Fruit fly (Drosophila melanogaster) whole organism, embryonic: ENCODE results near the gene ham.

ENCODE experiments used
- Adf1 ChIP-seq: fragments of 200-800 bp; sonication (Bioruptor generic); IDR thresholded peaks from 2 replicates; pipeline ENCODE4 v1.3.6; 2022; ENCODE audit warnings: missing biosample characterization, missing genetic modification characterization
- Awh ChIP-seq: fragments of 200-800 bp; sonication (Bioruptor generic); IDR thresholded peaks from 2 replicates; pipeline ENCODE4, ENCODE4 v1.3.6; 2022; ENCODE audit warnings: missing biosample characterization, missing genetic modification characterization
- CG10462 ChIP-seq: fragments of 200-800 bp; sonication (Bioruptor generic); optimal IDR thresholded peaks from 2 replicates; lab custom pipeline; 2016; ENCODE audit warnings: missing biosample characterization, missing genetic modification characterization
- CG12071 ChIP-seq: fragments of 200-800 bp; sonication (Bioruptor generic); optimal IDR thresholded peaks from 3 replicates; lab custom pipeline; 2018; ENCODE audit warnings: missing biosample characterization, mild to moderate bottlenecking, missing genetic modification characterization
- CG12219 ChIP-seq: fragments of 200-800 bp; sonication (Bioruptor generic); optimal IDR thresholded peaks from 3 replicates; lab custom pipeline; 2018; ENCODE audit warnings: missing biosample characterization, mild to moderate bottlenecking, missing genetic modification characterization
- CG13624 ChIP-seq: fragments of 200-800 bp; sonication (Bioruptor generic); optimal IDR thresholded peaks from 2 replicates; lab custom pipeline; 2016; ENCODE audit warnings: missing biosample characterization, missing genetic modification characterization
- CG15011 ChIP-seq: fragments of 200-800 bp; sonication (Bioruptor generic); optimal IDR thresholded peaks from 3 replicates; lab custom pipeline; 2018; ENCODE audit warnings: missing biosample characterization, mild to moderate bottlenecking, missing genetic modification characterization
- CG1529 ChIP-seq: fragments of 200-800 bp; sonication (Bioruptor generic); optimal IDR thresholded peaks from 3 replicates; lab custom pipeline; 2018; ENCODE audit warnings: missing biosample characterization, missing genetic modification characterization
- CG3407 ChIP-seq: fragments of 200-800 bp; sonication (Bioruptor generic); optimal IDR thresholded peaks from 2 replicates; lab custom pipeline; 2018; ENCODE audit warnings: missing biosample characterization, mild to moderate bottlenecking, missing genetic modification characterization
- CG34422 ChIP-seq: fragments of 200-800 bp; sonication (Bioruptor generic); IDR thresholded peaks from 3 replicates; pipeline ENCODE4 v1.3.6; 2022; ENCODE audit warnings: missing biosample characterization, missing genetic modification characterization
- CG3726 ChIP-seq: fragments of 200-800 bp; sonication (Bioruptor generic); IDR thresholded peaks from 3 replicates; pipeline ENCODE4, ENCODE4 v1.3.6; 2022; ENCODE audit warnings: missing biosample characterization, missing genetic modification characterization
- CG3847 ChIP-seq: fragments of 200-800 bp; sonication (Bioruptor generic); IDR thresholded peaks from 2 replicates; pipeline ENCODE4 v1.3.6; 2022; ENCODE audit warnings: missing biosample characterization, missing genetic modification characterization
- CG4360 ChIP-seq: fragments of 200-800 bp; sonication (Bioruptor generic); IDR thresholded peaks from 2 replicates; pipeline ENCODE4 v1.3.6; 2022; ENCODE audit warnings: missing biosample characterization, missing genetic modification characterization
- CG4707 ChIP-seq: fragments of 200-800 bp; sonication (Bioruptor generic); optimal IDR thresholded peaks from 2 replicates; lab custom pipeline; 2018; ENCODE audit warnings: missing biosample characterization, mild to moderate bottlenecking, missing genetic modification characterization, moderate library complexity
- CG4820 ChIP-seq: fragments of 200-800 bp; sonication (Bioruptor generic); optimal IDR thresholded peaks from 3 replicates; lab custom pipeline; 2016; ENCODE audit warnings: missing biosample characterization, missing genetic modification characterization
- CG6813 ChIP-seq: fragments of 200-800 bp; sonication (Bioruptor generic); optimal IDR thresholded peaks from 2 replicates; lab custom pipeline; 2017; ENCODE audit warnings: missing biosample characterization, missing genetic modification characterization, mild to moderate bottlenecking, moderate library complexity, missing genetic modification reagents
- CG7928 ChIP-seq: fragments of 200-800 bp; sonication (Bioruptor generic); optimal IDR thresholded peaks from 2 replicates; lab custom pipeline; 2017; ENCODE audit warnings: missing biosample characterization, mild to moderate bottlenecking, missing genetic modification characterization
- CG8281 ChIP-seq: fragments of 200-800 bp; sonication (Bioruptor generic); optimal IDR thresholded peaks from 2 replicates; lab custom pipeline; 2018; ENCODE audit warnings: missing biosample characterization, mild to moderate bottlenecking, missing genetic modification characterization, moderate library complexity
- E2f2 ChIP-seq: fragments of 200-800 bp; sonication (Bioruptor generic); IDR thresholded peaks from 2 replicates; pipeline ENCODE4 v1.3.6; 2022; ENCODE audit warnings: missing biosample characterization, missing genetic modification characterization
- Elba2 ChIP-seq: fragments of 200-800 bp; sonication (Bioruptor generic); optimal IDR thresholded peaks from 3 replicates; lab custom pipeline; 2016; ENCODE audit warnings: missing biosample characterization, missing genetic modification characterization
- GATAe ChIP-seq: fragments of 200-800 bp; sonication (Bioruptor generic); conservative IDR thresholded peaks from 2 replicates; pipeline ENCODE4 v1.3.6; 2022; ENCODE audit warnings: missing biosample characterization, missing genetic modification characterization
- H2.0 ChIP-seq: fragments of 200-800 bp; sonication (Bioruptor generic); IDR thresholded peaks from 2 replicates; pipeline ENCODE4 v1.3.6; 2022; ENCODE audit warnings: missing biosample characterization, missing genetic modification characterization
- HLH4C ChIP-seq: fragments of 200-800 bp; sonication (Bioruptor generic); IDR thresholded peaks from 3 replicates; pipeline ENCODE4 v1.3.6; 2022; ENCODE audit warnings: missing biosample characterization, missing genetic modification characterization; ENCODE audit not compliant: partially characterized antibody
- Hr51 ChIP-seq, 2 experiments: fragments of 200-800 bp; sonication (Bioruptor generic); optimal IDR thresholded peaks; 2 replicates in 1 of 2; 3 replicates in 1 of 2; lab custom pipeline; 2016 to 2018; ENCODE audit warnings: missing biosample characterization in 2 of 2, missing genetic modification characterization in 2 of 2, mild to moderate bottlenecking in 1 of 2, moderate library complexity in 1 of 2
- Oaz ChIP-seq: fragments of 200-800 bp; sonication (Bioruptor generic); IDR thresholded peaks from 2 replicates; pipeline ENCODE4 v1.3.6; 2022; ENCODE audit warnings: missing biosample characterization, missing genetic modification characterization
- Poxn ChIP-seq: fragments of 200-800 bp; sonication (Bioruptor generic); IDR thresholded peaks from 2 replicates; pipeline ENCODE4 v1.3.6; 2022; ENCODE audit warnings: missing biosample characterization, missing genetic modification characterization
- amos ChIP-seq: fragments of 200-800 bp; sonication (Bioruptor generic); IDR thresholded peaks from 2 replicates; pipeline ENCODE4 v1.3.6; 2022; ENCODE audit warnings: missing biosample characterization, missing genetic modification characterization; ENCODE audit not compliant: partially characterized antibody
- bigmax ChIP-seq: fragments of 200-800 bp; sonication (Bioruptor generic); optimal IDR thresholded peaks from 2 replicates; lab custom pipeline; 2018; ENCODE audit warnings: missing biosample characterization, mild to moderate bottlenecking, missing genetic modification characterization
- cato ChIP-seq: fragments of 200-800 bp; sonication (Bioruptor generic); optimal IDR thresholded peaks from 2 replicates; lab custom pipeline; 2016; ENCODE audit warnings: missing biosample characterization, missing genetic modification characterization, borderline replicate concordance
- corto ChIP-seq: fragments of 200-800 bp; sonication (Bioruptor generic); optimal IDR thresholded peaks from 2 replicates; lab custom pipeline; 2016; ENCODE audit warnings: missing biosample characterization, mild to moderate bottlenecking, missing genetic modification characterization, moderate library complexity
- dimm ChIP-seq: fragments of 200-800 bp; sonication (Bioruptor generic); IDR thresholded peaks from 2 replicates; pipeline ENCODE4 v1.3.6; 2022; ENCODE audit warnings: missing biosample characterization, missing genetic modification characterization
- emc ChIP-seq: fragments of 200-800 bp; sonication (Bioruptor generic); optimal IDR thresholded peaks from 2 replicates; lab custom pipeline; 2016; ENCODE audit warnings: missing biosample characterization, missing genetic modification characterization
- esg ChIP-seq: fragments of 200-800 bp; sonication (Bioruptor generic); conservative IDR thresholded peaks from 2 replicates; pipeline ENCODE4 v1.3.6; 2022; ENCODE audit warnings: missing biosample characterization, missing genetic modification characterization
- inv ChIP-seq: fragments of 200-800 bp; sonication (Bioruptor generic); IDR thresholded peaks from 2 replicates; pipeline ENCODE4 v1.3.6; 2022; ENCODE audit warnings: missing biosample characterization, missing genetic modification characterization; ENCODE audit not compliant: partially characterized antibody
- jing ChIP-seq: fragments of 200-800 bp; sonication (Bioruptor generic); optimal IDR thresholded peaks from 2 replicates; lab custom pipeline; 2018; ENCODE audit warnings: missing biosample characterization, mild to moderate bottlenecking, missing genetic modification characterization
- knrl ChIP-seq: fragments of 200-800 bp; sonication (Bioruptor generic); IDR thresholded peaks from 3 replicates; pipeline ENCODE4 v1.3.6; 2022; ENCODE audit warnings: missing biosample characterization, missing genetic modification characterization; ENCODE audit not compliant: partially characterized antibody
- lab ChIP-seq: fragments of 200-800 bp; sonication (Bioruptor generic); optimal IDR thresholded peaks from 3 replicates; lab custom pipeline; 2017; ENCODE audit warnings: missing biosample characterization, missing genetic modification characterization, mild to moderate bottlenecking, moderate library complexity, missing genetic modification reagents
- mirr ChIP-seq: fragments of 200-800 bp; sonication (Bioruptor generic); optimal IDR thresholded peaks from 3 replicates; lab custom pipeline; 2018; ENCODE audit warnings: missing biosample characterization, mild to moderate bottlenecking, missing genetic modification characterization
- psq ChIP-seq: fragments of 200-800 bp; sonication (Bioruptor generic); optimal IDR thresholded peaks from 2 replicates; lab custom pipeline; 2017; ENCODE audit warnings: missing biosample characterization, missing genetic modification characterization
- ranshi ChIP-seq: fragments of 200-800 bp; sonication (Bioruptor generic); IDR thresholded peaks from 2 replicates; pipeline ENCODE4 v1.3.6; 2022; ENCODE audit warnings: missing biosample characterization, missing genetic modification characterization
- run ChIP-seq: fragments of 200-800 bp; sonication (Bioruptor generic); optimal IDR thresholded peaks from 3 replicates; lab custom pipeline; 2018; ENCODE audit warnings: missing biosample characterization, mild to moderate bottlenecking, missing genetic modification characterization
- scrt ChIP-seq: fragments of 200-800 bp; sonication (Bioruptor generic); optimal IDR thresholded peaks from 2 replicates; lab custom pipeline; 2018; ENCODE audit warnings: missing biosample characterization, mild to moderate bottlenecking, missing genetic modification characterization, moderate library complexity
- sim ChIP-seq: fragments of 200-800 bp; sonication (Bioruptor generic); IDR thresholded peaks from 2 replicates; pipeline ENCODE4 v1.3.6; 2022; ENCODE audit warnings: missing biosample characterization, missing genetic modification characterization
- sna ChIP-seq: fragments of 200-800 bp; sonication (Bioruptor generic); IDR thresholded peaks from 2 replicates; pipeline ENCODE4 v1.3.6; 2022; ENCODE audit warnings: missing biosample characterization, missing genetic modification characterization; ENCODE audit not compliant: partially characterized antibody
- sqz ChIP-seq: fragments of 200-800 bp; sonication (Bioruptor generic); optimal IDR thresholded peaks from 3 replicates; lab custom pipeline; 2018; ENCODE audit warnings: missing biosample characterization, mild to moderate bottlenecking, missing genetic modification characterization
- sr ChIP-seq: fragments of 200-800 bp; sonication (Bioruptor generic); IDR thresholded peaks from 3 replicates; pipeline ENCODE4 v1.3.6; 2022; ENCODE audit warnings: missing biosample characterization, missing genetic modification characterization
- ssp ChIP-seq: fragments of 200-800 bp; sonication (Bioruptor generic); IDR thresholded peaks from 2 replicates; pipeline ENCODE4 v1.3.6; 2022; ENCODE audit warnings: missing biosample characterization, missing genetic modification characterization
- trem ChIP-seq: fragments of 200-800 bp; optimal IDR thresholded peaks from 3 replicates; lab custom pipeline; 2019; ENCODE audit warnings: missing biosample characterization, mild to moderate bottlenecking, missing genetic modification characterization, moderate library complexity
- twi ChIP-seq: fragments of 200-800 bp; optimal IDR thresholded peaks from 2 replicates; lab custom pipeline; 2019; ENCODE audit warnings: missing biosample characterization, mild to moderate bottlenecking, missing genetic modification characterization, moderate library complexity

The ham gene

dm6 chr2L:18839143-18839872, 46.6 kb upstream of the ham start, which contains the start of gene CG10600 (continued):
- TF ChIP-seq CG3407 (GFP tag; lab: Kevin White, UChicago) = peak; percentile 61
- TF ChIP-seq CG6813 (GFP tag; lab: Kevin White, UChicago) = peak; percentile 56
- TF ChIP-seq bigmax (GFP tag; lab: Kevin White, UChicago) = peak; percentile 18
- peak; percentile 47 for TF ChIP-seq CG4707 (GFP tag; lab: Kevin White, UChicago)
- TF ChIP-seq CG3847 (GFP tag; lab: Robert Waterston, UW) = peak; percentile 93
- TF ChIP-seq CG1529 = peak; percentile 39
- TF ChIP-seq jing (GFP tag; lab: Kevin White, UChicago) = peak; percentile 13
- TF ChIP-seq CG34422 (GFP tag; lab: Robert Waterston, UW) = peak; percentile 92
- TF ChIP-seq CG8281 (tag; lab: Kevin White, UChicago) = no peak
- TF ChIP-seq HLH4C (GFP tag; lab: Robert Waterston, UW) = peak; percentile 79
- peak; percentile 69 for TF ChIP-seq mirr (GFP tag; lab: Kevin White, UChicago)
- peak; percentile 100 for TF ChIP-seq E2f2 (GFP tag; lab: Robert Waterston, UW)
- peak; percentile 99 for TF ChIP-seq sqz
- peak; percentile 92 for TF ChIP-seq amos (GFP tag; lab: Robert Waterston, UW)
- no peak for TF ChIP-seq GATAe (GFP tag; lab: Robert Waterston, UW)
- peak; percentile 51 for TF ChIP-seq cato
- peak; percentile 33 for TF ChIP-seq CG12219 (GFP tag; lab: Kevin White, UChicago)
- no peak for TF ChIP-seq dimm
- peak; percentile 61 for TF ChIP-seq scrt (GFP tag; lab: Kevin White, UChicago)
- TF ChIP-seq twi (tag; lab: Kevin White, UChicago) = peak; percentile 34
- peak; percentile 58 for TF ChIP-seq CG7928
- TF ChIP-seq esg (GFP tag; lab: Robert Waterston, UW) = no peak
- TF ChIP-seq ranshi (GFP tag; lab: Robert Waterston, UW) = peak; percentile 62
- peak; percentile 41 for TF ChIP-seq run (tag; lab: Kevin White, UChicago)
- no peak for TF ChIP-seq corto (GFP tag; lab: Kevin White, UChicago)
- TF ChIP-seq trem (tag; lab: Kevin White, UChicago) = peak; percentile 90
- peak; percentile 67 for TF ChIP-seq sna (GFP tag; lab: Robert Waterston, UW)
- TF ChIP-seq knrl (GFP tag; lab: Robert Waterston, UW) = peak; percentile 85
- peak; percentile 89 for TF ChIP-seq lab
- TF ChIP-seq H2.0 = peak; percentile 53
- TF ChIP-seq CG13624 (GFP tag; lab: Kevin White, UChicago) = peak; percentile 91
- TF ChIP-seq CG15011 (GFP tag; lab: Kevin White, UChicago) = no peak
- TF ChIP-seq Hr51 (GFP tag; optimal IDR thresholded peaks at IDR 0.05; lab: Kevin White, UChicago) = peak in 1 of 2 experiments; percentile 93
- TF ChIP-seq Poxn = no peak
- 0 out of 3 replicates have a peak, but pooled peaks have one; percentile 11 for TF ChIP-seq sr
- TF ChIP-seq CG4360 (GFP tag; lab: Robert Waterston, UW) = no peak
- TF ChIP-seq inv (GFP tag; lab: Robert Waterston, UW) = peak; percentile 83
- TF ChIP-seq Awh = no peak
- TF ChIP-seq Oaz (GFP tag; lab: Robert Waterston, UW) = no peak
- no peak for TF ChIP-seq CG3726 (GFP tag; lab: Robert Waterston, UW)
- TF ChIP-seq psq (GFP tag; lab: Kevin White, UChicago) = peak; percentile 69
- TF ChIP-seq ssp (GFP tag; lab: Robert Waterston, UW) = peak; percentile 66
- no peak for TF ChIP-seq sim (GFP tag; lab: Robert Waterston, UW)
- peak; percentile 48 for TF ChIP-seq CG12071 (GFP tag; lab: Kevin White, UChicago)
- TF ChIP-seq CG4820 = peak; percentile 70
- peak; percentile 51 for TF ChIP-seq Adf1
- TF ChIP-seq CG10462 (GFP tag; lab: Kevin White, UChicago) = peak; percentile 40
- peak; percentile 76 for TF ChIP-seq emc (GFP tag; lab: Kevin White, UChicago)
- TF ChIP-seq Elba2 (GFP tag; lab: Kevin White, UChicago) = peak; percentile 43
